Worm (Caenorhabditis elegans): Measurements from ENCODE around the gene W06H8.2.

The W06H8.2 gene

ce11 chrV:6224494-6224959, 18.0 kb downstream of the W06H8.2 start:
- no peak for TF ChIP-seq eyg-1 (tag; optimal IDR thresholded peaks at IDR 0.05)
- no peak for TF ChIP-seq T23F11.4 (GFP tag; optimal IDR thresholded peaks at IDR 0.05)
- TF ChIP-seq nfya-1 (tag; optimal IDR thresholded peaks at IDR 0.05) = peak; percentile 91
- TF ChIP-seq ets-4 (tag; optimal IDR thresholded peaks at IDR 0.05) = peak; percentile 22
- TF ChIP-seq hlh-13 (GFP tag; optimal IDR thresholded peaks at IDR 0.05) = no peak
- no peak for TF ChIP-seq sox-4 (tag; optimal IDR thresholded peaks at IDR 0.05)
- TF ChIP-seq che-1 (tag; optimal IDR thresholded peaks at IDR 0.05) = peak; percentile 29
- peak; percentile 58 for TF ChIP-seq ceh-14 (tag; optimal IDR thresholded peaks at IDR 0.05)
- no peak for TF ChIP-seq hlh-15 (tag; optimal IDR thresholded peaks at IDR 0.05)
- no peak for TF ChIP-seq ceh-22 (tag; optimal IDR thresholded peaks at IDR 0.05)
- no peak for TF ChIP-seq Y22D7AL.16 (tag; optimal IDR thresholded peaks at IDR 0.05)
- TF ChIP-seq nhr-232 (tag; optimal IDR thresholded peaks at IDR 0.05) = no peak
- peak; percentile 20; the same call in 1 of the 2 replicates for TF ChIP-seq unc-3 (GFP tag; conservative IDR thresholded peaks at IDR 0.05)
- TF ChIP-seq unc-3 (tag; optimal IDR thresholded peaks at IDR 0.05) = peak; percentile 75
- TF ChIP-seq ceh-9 (tag; optimal IDR thresholded peaks at IDR 0.05) = no peak
- peak; percentile 92 for TF ChIP-seq ceh-18 (tag; optimal IDR thresholded peaks at IDR 0.05)
- TF ChIP-seq ceh-24 (tag; optimal IDR thresholded peaks at IDR 0.05) = no peak
- TF ChIP-seq ref-2 (tag; optimal IDR thresholded peaks at IDR 0.05) = peak; percentile 67
- TF ChIP-seq sdc-2 (tag; optimal IDR thresholded peaks at IDR 0.05) = no peak
- no peak for TF ChIP-seq zip-5 (tag; optimal IDR thresholded peaks at IDR 0.05)
- no peak for TF ChIP-seq nhr-11 (tag; optimal IDR thresholded peaks at IDR 0.05)
- TF ChIP-seq hlh-30 (tag; optimal IDR thresholded peaks at IDR 0.05; ENCODE audit: insufficient read depth) = peak; percentile 98
- peak; percentile 48 for TF ChIP-seq ceh-34 (tag; optimal IDR thresholded peaks at IDR 0.05)
- TF ChIP-seq pat-9 (tag; optimal IDR thresholded peaks at IDR 0.05) = no peak
- no peak for TF ChIP-seq gmeb-2 (tag; optimal IDR thresholded peaks at IDR 0.05)
- TF ChIP-seq hlh-8 (tag; optimal IDR thresholded peaks at IDR 0.05) = no peak
- peak; percentile 81 for TF ChIP-seq rnt-1 (tag; optimal IDR thresholded peaks at IDR 0.05)
- TF ChIP-seq ceh-2 (tag; optimal IDR thresholded peaks at IDR 0.05) = peak; percentile 41
- TF ChIP-seq lin-11 (tag; optimal IDR thresholded peaks at IDR 0.05) = no peak
- peak; percentile 1 for TF ChIP-seq ttx-3 (tag; optimal IDR thresholded peaks at IDR 0.05)
- TF ChIP-seq tbx-7 (tag; optimal IDR thresholded peaks at IDR 0.05) = no peak
- no peak for TF ChIP-seq sox-2 (GFP tag; IDR thresholded peaks at IDR 0.05)
- TF ChIP-seq pqm-1 (tag; optimal IDR thresholded peaks at IDR 0.05) = peak; percentile 8
- peak; percentile 59 for TF ChIP-seq ama-1 (optimal IDR thresholded peaks at IDR 0.05)
- TF ChIP-seq elt-4 (tag; optimal IDR thresholded peaks at IDR 0.05) = no peak
- peak; percentile 50 for TF ChIP-seq pax-1 (tag; optimal IDR thresholded peaks at IDR 0.05)
- no peak for TF ChIP-seq pha-4 (tag; optimal IDR thresholded peaks at IDR 0.05)
- no peak for TF ChIP-seq K02D7.2 (tag; optimal IDR thresholded peaks at IDR 0.05)
- TF ChIP-seq ztf-16 (tag; optimal IDR thresholded peaks at IDR 0.05) = peak; percentile 12
- TF ChIP-seq hlh-6 (tag; optimal IDR thresholded peaks at IDR 0.05) = no peak
- TF ChIP-seq pros-1 (tag; optimal IDR thresholded peaks at IDR 0.05) = peak; percentile 95
- TF ChIP-seq unc-55 (GFP tag; optimal IDR thresholded peaks at IDR 0.05) = peak; percentile 93
- peak; percentile 26 for TF ChIP-seq unc-86 (tag; optimal IDR thresholded peaks at IDR 0.05)
- TF ChIP-seq pha-2 (tag; optimal IDR thresholded peaks at IDR 0.05) = peak; percentile 12
- no peak for TF ChIP-seq ceh-48 (tag; optimal IDR thresholded peaks at IDR 0.05)
- TF ChIP-seq C38D4.7 (GFP tag; optimal IDR thresholded peaks at IDR 0.05) = no peak
- TF ChIP-seq fax-1 (tag; optimal IDR thresholded peaks at IDR 0.05) = no peak
- TF ChIP-seq npax-4 (tag; optimal IDR thresholded peaks at IDR 0.05) = peak; percentile 33
- TF ChIP-seq fkh-10 (GFP tag; optimal IDR thresholded peaks at IDR 0.05) = no peak
- TF ChIP-seq dve-1 (tag; optimal IDR thresholded peaks at IDR 0.05) = peak; percentile 62
- no peak for TF ChIP-seq madf-2 (tag; optimal IDR thresholded peaks at IDR 0.05)
- TF ChIP-seq syd-9 (tag; optimal IDR thresholded peaks at IDR 0.05) = no peak
- no peak for TF ChIP-seq odd-2 (tag; optimal IDR thresholded peaks at IDR 0.05)
- TF ChIP-seq dmd-4 (tag; optimal IDR thresholded peaks at IDR 0.05; ENCODE audit: borderline replicate concordance) = no peak

Data from whole organism, late embryonic.